Worm (Caenorhabditis elegans): ENCODE measurements around the gene C06G3.8.

- TF ChIP-seq lin-39 (tag; optimal IDR thresholded peaks at IDR 0.05) (no peak), nhr-25 (tag; optimal IDR thresholded peaks at IDR 0.05; ENCODE audit: borderline replicate concordance, insufficient read depth) (no peak), dmd-8 (GFP tag; IDR thresholded peaks at IDR 0.05) (no peak), fkh-10 (GFP tag; optimal IDR thresholded peaks at IDR 0.05) (no peak), set-16 (GFP tag; IDR thresholded peaks at IDR 0.05) (peak; percentile 77)
Measured at ce11 chrIV:7012731-7013445, 19.5 kb downstream of the C06G3.8 start.
